Worm (Caenorhabditis elegans): ENCODE measurements around the gene odr-2.

- TF ChIP-seq pha-4 (tag; optimal IDR thresholded peaks at IDR 0.05) = no peak
- TF ChIP-seq snpc-4 (GFP tag; optimal IDR thresholded peaks at IDR 0.05) = no peak
- TF ChIP-seq snpc-4 (tag; optimal IDR thresholded peaks at IDR 0.05) = no peak
- TF ChIP-seq hmg-20 (GFP tag; IDR thresholded peaks at IDR 0.05) = no peak
- TF ChIP-seq madf-6 (GFP tag; IDR thresholded peaks at IDR 0.05) = no peak
- no peak for TF ChIP-seq cebp-1 (GFP tag; IDR thresholded peaks at IDR 0.05)
- TF ChIP-seq cebp-1 (tag; optimal IDR thresholded peaks at IDR 0.05) = no peak
These were observed 27.6 kb downstream of the odr-2 start, which contains the start of gene srx-36 for ce11 chrV:7130974-7131373.
